Fruit fly (Drosophila melanogaster) whole organism: Measurements from ENCODE around the gene CG7519.
A peak's percentile ranks its signal among the peaks of the same experiment; 100 is the strongest.

Experiments
- CG8478 ChIP-seq: fragments of >200 bp; optimal IDR thresholded peaks from 2 replicates; lab custom pipeline; 2018; ENCODE audit warnings: inconsistent platforms
- EcR ChIP-seq, 2 experiments: fragments of >200 bp; optimal IDR thresholded peaks; 2 replicates each; lab custom pipeline; 2017; ENCODE audit warnings: missing biosample characterization in 2 of 2, missing genetic modification characterization in 2 of 2, missing genetic modification reagents in 2 of 2
- pan ChIP-seq: fragments of >200 bp; optimal IDR thresholded peaks from 2 replicates; lab custom pipeline; 2017
- psq ChIP-seq: fragments of >200 bp; optimal IDR thresholded peaks from 2 replicates; lab custom pipeline; 2017
- usp ChIP-seq: fragments of >200 bp; optimal IDR thresholded peaks from 2 replicates; lab custom pipeline; 2017; ENCODE audit warnings: missing biosample characterization, missing genetic modification characterization, mixed read lengths

DNA sequence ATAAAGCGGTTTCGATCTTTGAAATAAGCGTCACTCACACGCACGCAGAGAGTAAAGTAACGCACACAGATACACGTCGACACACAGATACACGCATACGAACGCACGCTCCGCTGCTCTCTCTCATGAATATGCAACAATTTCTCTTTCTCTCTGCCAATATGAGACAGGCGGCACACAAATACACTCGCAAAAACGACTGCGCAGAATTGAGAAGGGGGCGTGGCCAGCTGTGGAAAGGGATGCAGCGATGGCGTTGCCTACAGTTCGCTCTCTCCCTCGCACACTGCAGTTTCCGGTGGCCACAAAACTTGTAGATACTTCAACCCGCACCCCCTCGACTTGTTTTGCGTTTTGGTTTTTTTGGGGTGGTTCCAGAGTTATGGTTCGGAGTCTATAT, 13.2 kb upstream of the CG7519 start:
- TF ChIP-seq psq (lab: Kevin White, UChicago) (no peak), pan (no peak), CG8478 (lab: Kevin White, UChicago) (peak; percentile 67), EcR (GFP tag; optimal IDR thresholded peaks at IDR 0.05; lab: Kevin White, UChicago) (no peak), usp (GFP tag; lab: Kevin White, UChicago) (no peak)
